Worm (Caenorhabditis elegans) whole organism, midembryonic: Measurements from ENCODE around the gene acy-2.

Source experiments
- T22C8.4 ChIP-seq: fragments of 200-800 bp; sonication (Bioruptor generic); IDR thresholded peaks from 2 replicates; pipeline ENCODE4 v1.3.6; 2022; ENCODE audit warnings: missing genetic modification characterization, missing compliant biosample characterization
- cog-1 ChIP-seq: sonication (generic microtip); optimal IDR thresholded peaks from 2 replicates; lab custom pipeline; 2016; ENCODE audit warnings: missing genetic modification characterization, missing compliant biosample characterization
- flt-1 ChIP-seq: fragments of 200-800 bp; sonication (Bioruptor generic); IDR thresholded peaks from 2 replicates; pipeline ENCODE4 v1.3.6; 2022; ENCODE audit warnings: missing genetic modification characterization, missing compliant biosample characterization
- klf-2 ChIP-seq: fragments of 200-800 bp; sonication (Bioruptor generic); conservative IDR thresholded peaks from 2 replicates; pipeline ENCODE4 v1.3.6; 2022; ENCODE audit warnings: missing genetic modification reagents, missing genetic modification characterization, missing compliant biosample characterization
- ref-1 ChIP-seq: fragments of 200-800 bp; sonication (Bioruptor generic); conservative IDR thresholded peaks from 2 replicates; pipeline ENCODE4 v1.3.6; 2022; ENCODE audit warnings: missing genetic modification reagents, missing genetic modification characterization, missing compliant biosample characterization
- ztf-29 ChIP-seq: fragments of 200-800 bp; sonication (Bioruptor generic); IDR thresholded peaks from 2 replicates; pipeline ENCODE4 v1.3.6; 2022; ENCODE audit warnings: missing genetic modification reagents, missing genetic modification characterization, missing compliant biosample characterization

DNA sequence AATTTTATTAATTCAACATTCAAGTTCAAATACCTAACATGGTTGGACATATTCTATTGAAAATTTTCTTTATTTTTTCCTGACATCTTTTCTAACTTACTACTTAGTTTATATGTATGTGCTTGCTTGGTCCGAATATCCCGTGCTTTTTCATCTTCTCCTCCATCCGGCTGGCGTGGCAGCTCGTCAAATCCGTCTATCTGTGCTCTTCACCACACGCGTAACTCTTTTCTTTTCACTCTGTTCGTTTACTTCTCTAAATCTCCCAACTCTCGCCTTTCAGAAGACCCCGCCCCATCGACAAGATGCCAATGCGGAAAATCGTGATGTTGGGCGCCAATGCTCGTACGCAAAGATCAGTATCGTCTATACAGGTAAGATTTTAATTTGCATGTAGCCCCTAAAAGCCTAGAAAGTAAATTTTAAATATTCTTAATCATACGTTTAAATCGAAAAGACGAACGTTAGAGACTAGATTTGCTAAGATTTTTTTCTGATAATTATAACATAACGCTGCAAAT lies 11.1 kb upstream of the acy-2 start:
- TF ChIP-seq klf-2 (GFP tag; lab: Robert Waterston, UW) = no peak
- TF ChIP-seq cog-1 (tag; lab: Kevin White, UChicago) = no peak
- no peak for TF ChIP-seq flt-1 (GFP tag; lab: Robert Waterston, UW)
- TF ChIP-seq ref-1 (GFP tag; lab: Robert Waterston, UW) = no peak
- TF ChIP-seq ztf-29 (GFP tag; lab: Robert Waterston, UW) = no peak
- no peak for TF ChIP-seq T22C8.4 (GFP tag; lab: Robert Waterston, UW)
